Worm (Caenorhabditis elegans) whole organism, midembryonic: ENCODE measurements around the gene srr-2.

ENCODE experiments used
- cog-1 ChIP-seq: sonication (generic microtip); optimal IDR thresholded peaks from 2 replicates; lab custom pipeline; 2016; ENCODE audit warnings: missing genetic modification characterization, missing compliant biosample characterization
- flt-1 ChIP-seq: fragments of 200-800 bp; sonication (Bioruptor generic); IDR thresholded peaks from 2 replicates; pipeline ENCODE4 v1.3.6; 2022; ENCODE audit warnings: missing genetic modification characterization, missing compliant biosample characterization
- klf-2 ChIP-seq: fragments of 200-800 bp; sonication (Bioruptor generic); conservative IDR thresholded peaks from 2 replicates; pipeline ENCODE4 v1.3.6; 2022; ENCODE audit warnings: missing genetic modification reagents, missing genetic modification characterization, missing compliant biosample characterization
- ref-1 ChIP-seq: fragments of 200-800 bp; sonication (Bioruptor generic); conservative IDR thresholded peaks from 2 replicates; pipeline ENCODE4 v1.3.6; 2022; ENCODE audit warnings: missing genetic modification reagents, missing genetic modification characterization, missing compliant biosample characterization
- ztf-23 ChIP-seq: fragments of 200-800 bp; sonication (Bioruptor generic); IDR thresholded peaks from 2 replicates; pipeline ENCODE4 v1.3.6; 2022; ENCODE audit warnings: missing genetic modification reagents, missing genetic modification characterization, missing compliant biosample characterization
- ztf-29 ChIP-seq: fragments of 200-800 bp; sonication (Bioruptor generic); IDR thresholded peaks from 2 replicates; pipeline ENCODE4 v1.3.6; 2022; ENCODE audit warnings: missing genetic modification reagents, missing genetic modification characterization, missing compliant biosample characterization

DNA sequence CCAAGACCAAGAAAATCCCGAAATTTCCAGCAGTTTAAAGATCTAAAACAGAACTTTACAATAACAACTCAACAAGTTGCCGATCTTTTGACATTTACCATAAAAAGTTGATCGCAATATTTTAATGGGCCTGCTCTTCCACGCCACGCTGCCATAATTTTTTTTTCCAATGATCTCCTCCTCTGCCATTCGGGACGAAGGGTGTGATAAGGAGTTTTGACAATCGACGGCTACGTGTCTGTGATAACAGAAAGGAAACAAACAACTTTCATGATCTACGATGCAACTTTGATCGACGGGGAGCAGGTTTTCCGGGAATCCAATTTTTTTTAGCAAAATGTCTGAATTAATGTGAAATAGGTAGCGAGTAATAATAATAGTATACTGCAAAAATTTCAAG, 10.1 kb downstream of the srr-2 start:
- TF ChIP-seq ztf-23 (GFP tag; lab: Robert Waterston, UW) (no peak), flt-1 (GFP tag; lab: Robert Waterston, UW) (no peak), ztf-29 (GFP tag; lab: Robert Waterston, UW) (no peak), klf-2 (GFP tag; lab: Robert Waterston, UW) (no peak), cog-1 (tag; lab: Kevin White, UChicago) (no peak), ref-1 (GFP tag; lab: Robert Waterston, UW) (no peak)
